Fruit fly (Drosophila melanogaster): ENCODE data around the gene Sol1.

DNA sequence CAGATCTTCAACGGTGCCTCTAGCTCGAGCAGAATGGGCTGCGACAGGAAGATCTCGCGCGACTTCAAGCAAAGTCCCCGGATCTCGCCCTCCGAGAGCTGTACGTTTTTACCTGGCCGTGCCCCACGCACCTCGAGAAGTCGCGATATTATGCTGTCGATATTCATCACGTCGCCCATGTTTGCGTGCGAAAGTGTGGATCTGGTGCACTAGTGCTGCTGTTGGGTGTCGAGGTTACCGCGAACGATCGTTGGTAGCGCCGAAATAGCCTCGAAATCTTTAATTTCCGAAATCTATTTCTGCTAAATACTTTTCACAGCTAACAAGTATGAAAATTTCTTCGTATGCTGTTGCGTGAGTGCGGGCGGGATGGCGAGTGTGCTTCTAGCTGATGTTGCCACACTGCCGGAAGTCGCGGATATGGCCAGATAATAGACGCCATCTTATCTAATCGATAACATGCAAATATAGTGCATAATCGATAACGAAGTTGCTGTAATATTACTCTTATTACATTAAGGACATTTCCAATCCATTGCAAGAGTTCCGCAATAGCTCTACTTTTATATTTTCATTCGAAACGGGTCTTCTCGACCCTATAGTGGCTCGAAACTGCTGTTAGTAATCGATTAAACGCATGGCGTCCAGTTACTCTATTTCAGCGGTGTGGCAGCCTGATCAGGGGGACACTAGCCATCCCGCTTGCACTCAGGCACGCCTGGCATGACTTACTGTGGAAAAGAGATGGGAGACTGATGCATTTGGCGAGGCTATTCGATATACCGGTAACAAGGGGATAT, 39.7 kb downstream of the Sol1 start, which contains the start of gene Pp1-87B:
- peak; percentile 40 for TF ChIP-seq CG1620 (GFP tag; optimal IDR thresholded peaks at IDR 0.05)
- TF ChIP-seq cnc (optimal IDR thresholded peaks at IDR 0.05) = no peak
- no peak for TF ChIP-seq toe (GFP tag; optimal IDR thresholded peaks at IDR 0.05)
- TF ChIP-seq Crg-1 (GFP tag; optimal IDR thresholded peaks at IDR 0.05) = peak; percentile 4
- no peak for TF ChIP-seq kay (GFP tag; ENCODE audit: borderline replicate concordance)
- TF ChIP-seq ovo (GFP tag; optimal IDR thresholded peaks at IDR 0.05) = no peak
- peak; percentile 4 for TF ChIP-seq bab1 (GFP tag; optimal IDR thresholded peaks at IDR 0.05)
- no peak for TF ChIP-seq cic (GFP tag; optimal IDR thresholded peaks at IDR 0.05)
- TF ChIP-seq CG33017 (tag; optimal IDR thresholded peaks at IDR 0.05) = no peak
- peak; percentile 33 for TF ChIP-seq CG11617 (GFP tag; optimal IDR thresholded peaks at IDR 0.05)
- no peak for TF ChIP-seq CG5204 (GFP tag; optimal IDR thresholded peaks at IDR 0.05)
- TF ChIP-seq CG7101 (tag; optimal IDR thresholded peaks at IDR 0.05) = peak; percentile 24
- TF ChIP-seq Mnt (GFP tag; optimal IDR thresholded peaks at IDR 0.05) = peak; percentile 25

All from whole organism, adult.